Worm (Caenorhabditis elegans): Measurements from ENCODE around the gene C17H12.8.

The C17H12.8 gene

DNA sequence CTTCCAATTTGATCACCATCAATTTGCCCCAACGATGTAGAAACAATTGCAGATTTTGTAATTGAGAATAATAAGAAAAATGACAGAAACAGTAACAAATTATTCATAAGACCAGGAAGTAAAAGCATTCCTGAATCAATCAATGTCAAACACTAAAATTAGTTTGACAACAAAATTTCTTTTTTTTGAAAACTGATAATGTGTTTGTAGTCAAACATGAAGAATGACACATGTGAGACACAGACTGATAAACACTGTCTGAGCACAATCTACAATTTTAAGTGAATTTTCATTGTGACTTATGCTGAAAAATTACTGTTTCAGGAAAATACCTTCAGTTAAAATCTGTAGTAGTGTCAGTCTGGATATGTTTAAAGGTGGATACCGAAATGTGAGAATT is 16.4 kb upstream of the C17H12.8 start, which contains the start of the genes cest-4 and C17H12.11:
cest-4 (minus strand) TSS at position 206 of the 400 bp plus-strand sequence.
C17H12.11 (plus strand) TSS at position 256 of the 400 bp plus-strand sequence.
- TF ChIP-seq pha-2 (tag; optimal IDR thresholded peaks at IDR 0.05) (no peak), K02D7.2 (tag; optimal IDR thresholded peaks at IDR 0.05) (no peak), ceh-45 (GFP tag; IDR thresholded peaks at IDR 0.05) (no peak), ceh-6 (GFP tag; optimal IDR thresholded peaks at IDR 0.05) (no peak), pat-9 (tag; optimal IDR thresholded peaks at IDR 0.05) (no peak), unc-86 (tag; optimal IDR thresholded peaks at IDR 0.05) (no peak), F13H6.1 (tag; optimal IDR thresholded peaks at IDR 0.05) (no peak), ahr-1 (tag; optimal IDR thresholded peaks at IDR 0.05) (no peak)

DNA sequence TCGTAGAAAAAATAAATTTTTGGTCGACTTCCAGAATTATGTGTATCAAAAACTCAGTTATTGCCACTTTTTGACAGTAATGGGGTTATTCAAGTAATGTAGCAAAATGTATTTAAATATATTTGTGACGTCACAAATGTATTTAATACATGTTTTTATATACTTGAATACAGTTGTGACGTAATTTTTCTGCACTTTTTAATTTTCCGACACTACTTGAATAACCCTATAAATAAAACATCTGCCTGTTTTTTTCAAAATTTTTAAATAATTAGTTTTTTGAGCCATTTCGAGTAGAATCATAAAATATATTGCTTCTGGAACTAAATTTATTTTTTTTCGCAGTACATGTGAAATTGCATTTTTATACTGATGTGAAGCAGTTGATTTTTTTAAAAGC is 15.2 kb upstream of the C17H12.8 start:
- TF ChIP-seq elt-2 (tag; optimal IDR thresholded peaks at IDR 0.05) (no peak), fkh-10 (GFP tag; optimal IDR thresholded peaks at IDR 0.05) (no peak), unc-86 (tag; optimal IDR thresholded peaks at IDR 0.05) (no peak), ceh-48 (tag; optimal IDR thresholded peaks at IDR 0.05) (no peak), npax-4 (tag; optimal IDR thresholded peaks at IDR 0.05) (no peak), pat-9 (tag; optimal IDR thresholded peaks at IDR 0.05) (no peak), dve-1 (tag; optimal IDR thresholded peaks at IDR 0.05) (no peak), ahr-1 (tag; optimal IDR thresholded peaks at IDR 0.05) (no peak), madf-2 (tag; optimal IDR thresholded peaks at IDR 0.05) (no peak), C38D4.7 (GFP tag; optimal IDR thresholded peaks at IDR 0.05) (no peak), ceh-2 (tag; optimal IDR thresholded peaks at IDR 0.05) (no peak), ceh-30 (tag; optimal IDR thresholded peaks at IDR 0.05) (no peak), K02D7.2 (tag; optimal IDR thresholded peaks at IDR 0.05) (no peak), ama-1 (optimal IDR thresholded peaks at IDR 0.05) (no peak), pha-2 (tag; optimal IDR thresholded peaks at IDR 0.05) (no peak), eyg-1 (tag; optimal IDR thresholded peaks at IDR 0.05) (no peak), mec-3 (tag; optimal IDR thresholded peaks at IDR 0.05; ENCODE audit: borderline replicate concordance) (no peak)

DNA sequence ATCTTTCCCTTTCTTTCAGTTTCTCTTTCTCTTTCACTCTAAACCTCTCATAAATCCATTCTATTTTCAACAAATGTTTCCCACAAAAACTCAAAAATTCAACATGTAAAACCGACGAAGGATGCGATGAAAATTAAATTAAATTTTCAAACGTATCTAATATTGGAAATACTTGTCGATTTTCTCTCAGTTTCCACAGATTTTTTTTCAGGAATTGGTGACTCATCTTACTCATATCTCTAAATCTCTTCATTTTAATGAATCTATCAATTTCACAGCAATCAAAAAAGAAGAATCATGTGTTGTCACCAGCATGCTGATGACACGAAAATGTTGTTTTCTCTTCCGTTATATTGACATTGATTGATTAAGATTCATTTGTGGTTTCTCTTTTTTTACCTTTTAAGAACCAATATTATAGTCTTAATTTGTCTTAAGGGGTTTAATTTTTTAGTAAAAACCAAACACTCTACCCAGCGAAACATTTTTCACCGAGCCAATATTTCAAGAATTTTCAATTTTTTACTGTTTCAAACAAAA is 14.6 kb upstream of the C17H12.8 start:
- no peak for TF ChIP-seq odd-2 (tag; optimal IDR thresholded peaks at IDR 0.05)
- no peak for TF ChIP-seq elt-2 (tag; optimal IDR thresholded peaks at IDR 0.05)
- no peak for TF ChIP-seq dve-1 (tag; optimal IDR thresholded peaks at IDR 0.05)
- TF ChIP-seq hlh-15 (tag; optimal IDR thresholded peaks at IDR 0.05), result no peak
- peak; percentile 0 for TF ChIP-seq rnt-1 (tag; optimal IDR thresholded peaks at IDR 0.05)
- no peak for TF ChIP-seq hlh-8 (tag; optimal IDR thresholded peaks at IDR 0.05)

DNA sequence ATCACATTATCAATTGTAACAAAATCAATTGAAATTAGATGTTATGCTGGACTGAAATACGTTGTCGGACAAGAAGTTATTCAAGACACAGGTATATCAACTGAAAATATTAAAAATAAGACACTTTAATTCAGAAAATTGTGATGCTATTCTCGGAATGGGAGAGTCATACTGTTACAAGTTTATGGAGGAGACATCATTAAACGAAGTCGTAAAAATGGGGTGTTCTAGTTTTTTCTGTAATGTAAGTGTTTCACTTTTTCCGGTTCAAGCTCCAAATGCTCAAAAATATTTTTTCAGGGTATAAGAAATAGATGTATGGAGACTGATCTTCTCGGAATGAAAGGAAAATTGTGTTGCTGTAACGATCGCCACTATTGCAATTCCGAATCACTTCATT is 13.7 kb upstream of the C17H12.8 start, which contains the start of gene C17H12.37:
C17H12.37 (plus strand) TSS at position 301 of the 400 bp plus-strand sequence.
- no peak for TF ChIP-seq syd-9 (tag; optimal IDR thresholded peaks at IDR 0.05)
- no peak for TF ChIP-seq pqm-1 (tag; optimal IDR thresholded peaks at IDR 0.05)
- TF ChIP-seq unc-86 (tag; optimal IDR thresholded peaks at IDR 0.05), result no peak
- TF ChIP-seq nhr-232 (tag; optimal IDR thresholded peaks at IDR 0.05), result no peak
- TF ChIP-seq lim-6 (tag; optimal IDR thresholded peaks at IDR 0.05), result no peak
- no peak for TF ChIP-seq ceh-30 (tag; optimal IDR thresholded peaks at IDR 0.05)
- TF ChIP-seq ama-1 (optimal IDR thresholded peaks at IDR 0.05), result no peak
- TF ChIP-seq fax-1 (tag; optimal IDR thresholded peaks at IDR 0.05), result no peak
- no peak for TF ChIP-seq F13H6.1 (tag; optimal IDR thresholded peaks at IDR 0.05)
- no peak for TF ChIP-seq gmeb-2 (tag; optimal IDR thresholded peaks at IDR 0.05)
- TF ChIP-seq mec-3 (tag; optimal IDR thresholded peaks at IDR 0.05; ENCODE audit: borderline replicate concordance), result no peak
- TF ChIP-seq ets-4 (tag; optimal IDR thresholded peaks at IDR 0.05), result no peak
- no peak for TF ChIP-seq madf-2 (tag; optimal IDR thresholded peaks at IDR 0.05)
- no peak for TF ChIP-seq ceh-14 (tag; optimal IDR thresholded peaks at IDR 0.05)
- no peak for TF ChIP-seq pag-3 (tag; optimal IDR thresholded peaks at IDR 0.05; ENCODE audit: borderline replicate concordance)
- no peak for TF ChIP-seq pat-9 (tag; optimal IDR thresholded peaks at IDR 0.05)
- no peak for TF ChIP-seq ceh-6 (GFP tag; optimal IDR thresholded peaks at IDR 0.05)

DNA sequence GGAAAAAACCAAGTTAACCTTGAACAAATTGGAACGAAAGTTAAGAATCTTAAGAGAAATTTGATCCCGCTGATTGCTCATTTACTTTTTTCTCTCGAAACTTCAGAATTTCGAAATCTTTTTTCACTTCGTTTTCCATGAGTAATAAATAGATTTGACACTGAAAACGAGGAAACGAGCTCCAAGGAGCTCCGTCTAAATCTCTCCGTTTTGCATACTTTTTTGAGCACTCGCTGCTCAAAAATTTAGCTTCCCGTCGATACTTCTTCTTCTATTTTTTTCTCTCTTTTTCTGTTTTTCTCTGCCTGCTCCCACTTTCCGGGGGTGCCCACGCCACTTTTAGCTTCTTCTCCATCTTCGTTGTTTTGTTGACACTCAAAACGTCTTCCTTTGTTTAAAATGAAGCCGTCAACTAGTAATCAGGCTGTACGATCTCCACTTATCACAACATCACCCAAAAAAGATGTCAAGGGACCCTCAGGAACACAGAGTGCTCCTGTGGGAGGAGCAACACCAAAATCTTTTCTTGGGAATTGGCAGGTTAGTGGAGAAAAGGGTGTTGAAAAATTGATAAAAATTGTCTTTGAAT is 11.9 kb upstream of the C17H12.8 start, which contains the start of gene C17H12.10:
C17H12.10 (plus strand) TSS at position 325 of the 589 bp plus-strand sequence.
- peak; percentile 86 for TF ChIP-seq unc-42 (tag; optimal IDR thresholded peaks at IDR 0.05)
- TF ChIP-seq ceh-31 (tag; optimal IDR thresholded peaks at IDR 0.05), result peak; percentile 13
- no peak for TF ChIP-seq tbx-7 (tag; optimal IDR thresholded peaks at IDR 0.05)
- TF ChIP-seq ceh-18 (tag; optimal IDR thresholded peaks at IDR 0.05), result peak; percentile 15

All from whole organism, late embryonic.